Fruit fly (Drosophila melanogaster) whole organism, embryonic: Measurements from ENCODE around the gene UQCR-6.4L.

Experiments used
- Atf6 ChIP-seq: fragments of 200-800 bp; sonication (Bioruptor generic); IDR thresholded peaks from 2 replicates; pipeline ENCODE4 v1.3.6; 2022; ENCODE audit warnings: missing biosample characterization, missing genetic modification characterization
- Bgb ChIP-seq: fragments of 200-800 bp; sonication (Bioruptor generic); IDR thresholded peaks from 2 replicates; pipeline ENCODE4 v1.3.6; 2022; ENCODE audit warnings: missing biosample characterization, missing genetic modification characterization; ENCODE audit not compliant: partially characterized antibody
- BtbVII ChIP-seq: fragments of 200-800 bp; sonication (Bioruptor generic); optimal IDR thresholded peaks from 3 replicates; lab custom pipeline; 2017; ENCODE audit warnings: missing biosample characterization, mild to moderate bottlenecking, missing genetic modification characterization
- CG10274 ChIP-seq: fragments of 200-800 bp; sonication (Bioruptor generic); optimal IDR thresholded peaks from 3 replicates; lab custom pipeline; 2017; ENCODE audit warnings: missing biosample characterization, mild to moderate bottlenecking, missing genetic modification characterization
- CG10321 ChIP-seq: fragments of 200-800 bp; sonication (Bioruptor generic); IDR thresholded peaks from 2 replicates; pipeline ENCODE4 v1.3.6; 2022; ENCODE audit warnings: missing biosample characterization, missing genetic modification characterization
- CG10959 ChIP-seq: fragments of 200-800 bp; sonication (Bioruptor generic); IDR thresholded peaks from 2 replicates; pipeline ENCODE4 v1.3.6; 2022; ENCODE audit warnings: missing biosample characterization, missing genetic modification characterization
- CG12071 ChIP-seq: fragments of 200-800 bp; sonication (Bioruptor generic); optimal IDR thresholded peaks from 3 replicates; lab custom pipeline; 2018; ENCODE audit warnings: missing biosample characterization, mild to moderate bottlenecking, missing genetic modification characterization
- CG13624 ChIP-seq: fragments of 200-800 bp; sonication (Bioruptor generic); optimal IDR thresholded peaks from 2 replicates; lab custom pipeline; 2016; ENCODE audit warnings: missing biosample characterization, missing genetic modification characterization
- CG1529 ChIP-seq: fragments of 200-800 bp; sonication (Bioruptor generic); optimal IDR thresholded peaks from 3 replicates; lab custom pipeline; 2018; ENCODE audit warnings: missing biosample characterization, missing genetic modification characterization
- CG17186 ChIP-seq: fragments of 200-800 bp; sonication (Bioruptor generic); optimal IDR thresholded peaks from 3 replicates; lab custom pipeline; 2017; ENCODE audit warnings: missing biosample characterization, missing genetic modification reagents, missing genetic modification characterization
- CG17359 ChIP-seq: fragments of 200-800 bp; sonication (Bioruptor generic); optimal IDR thresholded peaks from 3 replicates; lab custom pipeline; 2018; ENCODE audit warnings: missing biosample characterization, mild to moderate bottlenecking, missing genetic modification characterization, moderate library complexity
- CG17802 ChIP-seq: fragments of 200-800 bp; sonication (Bioruptor generic); optimal IDR thresholded peaks from 2 replicates; lab custom pipeline; 2018; ENCODE audit warnings: missing biosample characterization, mild to moderate bottlenecking, missing genetic modification characterization, moderate library complexity
- CG18262 ChIP-seq: fragments of 200-800 bp; optimal IDR thresholded peaks from 3 replicates; lab custom pipeline; 2019; ENCODE audit warnings: missing biosample characterization, mild to moderate bottlenecking, missing genetic modification characterization, moderate library complexity
- CG18764 ChIP-seq: fragments of 200-800 bp; sonication (Bioruptor generic); optimal IDR thresholded peaks from 3 replicates; lab custom pipeline; 2016; ENCODE audit warnings: missing biosample characterization, missing genetic modification characterization
- CG2120 ChIP-seq: fragments of 200-800 bp; sonication (Bioruptor generic); optimal IDR thresholded peaks from 3 replicates; lab custom pipeline; 2016; ENCODE audit warnings: missing biosample characterization, missing genetic modification characterization
- CG33213 ChIP-seq: fragments of 200-800 bp; sonication (Bioruptor generic); optimal IDR thresholded peaks from 3 replicates; lab custom pipeline; 2016; ENCODE audit warnings: missing biosample characterization, missing genetic modification characterization
- CG34224 ChIP-seq: fragments of 200-800 bp; sonication (Bioruptor generic); IDR thresholded peaks from 3 replicates; pipeline ENCODE4 v1.3.6; 2022; ENCODE audit warnings: missing biosample characterization, missing genetic modification characterization; ENCODE audit not compliant: partially characterized antibody
- CG3995 ChIP-seq: fragments of 200-800 bp; sonication (Bioruptor generic); optimal IDR thresholded peaks from 3 replicates; lab custom pipeline; 2016; ENCODE audit warnings: missing biosample characterization, missing genetic modification characterization
- CG43689 ChIP-seq: fragments of 200-800 bp; sonication (Bioruptor generic); IDR thresholded peaks from 2 replicates; pipeline ENCODE4 v1.3.6; 2022; ENCODE audit warnings: missing biosample characterization, missing genetic modification characterization
- CG4707 ChIP-seq: fragments of 200-800 bp; sonication (Bioruptor generic); optimal IDR thresholded peaks from 2 replicates; lab custom pipeline; 2018; ENCODE audit warnings: missing biosample characterization, mild to moderate bottlenecking, missing genetic modification characterization, moderate library complexity
- CG7839 ChIP-seq: fragments of 200-800 bp; sonication (Bioruptor generic); optimal IDR thresholded peaks from 3 replicates; lab custom pipeline; 2018; ENCODE audit warnings: missing biosample characterization, mild to moderate bottlenecking, missing genetic modification characterization, moderate library complexity
- CG7987 ChIP-seq: fragments of 200-800 bp; sonication (Bioruptor generic); optimal IDR thresholded peaks from 2 replicates; lab custom pipeline; 2018; ENCODE audit warnings: missing biosample characterization, mild to moderate bottlenecking, missing genetic modification characterization, moderate library complexity
- CG8944 ChIP-seq: fragments of 200-800 bp; sonication (Bioruptor generic); optimal IDR thresholded peaks from 3 replicates; lab custom pipeline; 2016; ENCODE audit warnings: missing biosample characterization, missing genetic modification characterization
- CG9797 ChIP-seq: fragments of 200-800 bp; sonication (Bioruptor generic); optimal IDR thresholded peaks from 3 replicates; lab custom pipeline; 2018; ENCODE audit warnings: missing biosample characterization, mild to moderate bottlenecking, missing genetic modification characterization
- D19A ChIP-seq: fragments of 200-800 bp; optimal IDR thresholded peaks from 3 replicates; lab custom pipeline; 2019; ENCODE audit warnings: missing biosample characterization, mild to moderate bottlenecking, missing genetic modification characterization, moderate library complexity
- Dll ChIP-seq: fragments of 200-800 bp; sonication (Bioruptor generic); IDR thresholded peaks from 4 replicates; pipeline ENCODE4 v1.3.6; 2022; ENCODE audit warnings: missing biosample characterization, missing genetic modification characterization; ENCODE audit not compliant: partially characterized antibody
- Doc3 ChIP-seq: fragments of 200-800 bp; sonication (Bioruptor generic); IDR thresholded peaks from 3 replicates; pipeline ENCODE4 v1.3.6; 2022; ENCODE audit warnings: missing biosample characterization, missing genetic modification characterization; ENCODE audit not compliant: partially characterized antibody
- Drgx ChIP-seq: fragments of 200-800 bp; sonication (Bioruptor generic); IDR thresholded peaks from 2 replicates; pipeline ENCODE4 v1.3.6; 2022; ENCODE audit warnings: missing biosample characterization, missing genetic modification characterization
- E2f1 ChIP-seq: fragments of 200-800 bp; sonication (Bioruptor generic); IDR thresholded peaks from 2 replicates; pipeline ENCODE4 v1.3.6; 2022; ENCODE audit warnings: missing biosample characterization, missing genetic modification characterization
- ERR ChIP-seq: fragments of 200-800 bp; sonication (Bioruptor generic); optimal IDR thresholded peaks from 2 replicates; lab custom pipeline; 2016; ENCODE audit warnings: missing biosample characterization, missing genetic modification characterization
- Fer2 ChIP-seq: fragments of 200-800 bp; sonication (Bioruptor generic); optimal IDR thresholded peaks from 2 replicates; lab custom pipeline; 2018; ENCODE audit warnings: missing biosample characterization, mild to moderate bottlenecking, missing genetic modification characterization, moderate library complexity
- Mrtf ChIP-seq: fragments of 200-800 bp; sonication (Bioruptor generic); IDR thresholded peaks from 3 replicates; pipeline ENCODE4 v1.3.6; 2022; ENCODE audit warnings: missing biosample characterization, missing genetic modification characterization
- Rx ChIP-seq: fragments of 200-800 bp; sonication (Bioruptor generic); IDR thresholded peaks from 2 replicates; pipeline ENCODE4 v1.3.6; 2022; ENCODE audit warnings: missing biosample characterization, missing genetic modification characterization
- Tbp ChIP-seq: fragments of >200 bp; optimal IDR thresholded peaks from 2 replicates; lab custom pipeline; 2018; ENCODE audit warnings: missing biosample characterization, missing genetic modification characterization
- danr ChIP-seq: fragments of 200-800 bp; sonication (Bioruptor generic); IDR thresholded peaks from 2 replicates; pipeline ENCODE4 v1.3.6; 2022; ENCODE audit warnings: missing biosample characterization, missing genetic modification characterization
- dati ChIP-seq: fragments of 200-800 bp; sonication (Bioruptor generic); IDR thresholded peaks from 2 replicates; pipeline ENCODE4 v1.3.6; 2022; ENCODE audit warnings: missing biosample characterization, missing genetic modification characterization
- fru ChIP-seq: fragments of >200 bp; optimal IDR thresholded peaks from 2 replicates; lab custom pipeline; 2017
- hkb ChIP-seq, 2 experiments: fragments of 200-800 bp in 1 of 2; fragments of >200 bp in 1 of 2; sonication (Bioruptor generic) in 1 of 2; IDR thresholded peaks in 1 of 2; optimal IDR thresholded peaks in 1 of 2; 2 replicates each; pipeline versions ENCODE4 v1.3.6 to Lab custom; 2017 to 2022; ENCODE audit warnings: missing biosample characterization in 1 of 2, missing genetic modification characterization in 1 of 2
- inv ChIP-seq: fragments of 200-800 bp; sonication (Bioruptor generic); IDR thresholded peaks from 2 replicates; pipeline ENCODE4 v1.3.6; 2022; ENCODE audit warnings: missing biosample characterization, missing genetic modification characterization; ENCODE audit not compliant: partially characterized antibody
- kah ChIP-seq: fragments of 200-800 bp; sonication (Bioruptor generic); optimal IDR thresholded peaks from 2 replicates; lab custom pipeline; 2018; ENCODE audit warnings: missing biosample characterization, mild to moderate bottlenecking, missing genetic modification characterization
- lilli ChIP-seq: fragments of 200-800 bp; sonication (Bioruptor generic); optimal IDR thresholded peaks from 3 replicates; lab custom pipeline; 2016; ENCODE audit warnings: missing biosample characterization, missing genetic modification characterization
- lmd ChIP-seq: fragments of 200-800 bp; sonication (Bioruptor generic); IDR thresholded peaks from 2 replicates; pipeline ENCODE4 v1.3.6; 2022; ENCODE audit warnings: missing biosample characterization, missing genetic modification characterization
- mld ChIP-seq: fragments of 200-800 bp; sonication (Bioruptor generic); IDR thresholded peaks from 3 replicates; pipeline ENCODE4 v1.3.6; 2022; ENCODE audit warnings: missing biosample characterization, missing genetic modification characterization; ENCODE audit not compliant: partially characterized antibody
- oc ChIP-seq: fragments of 200-800 bp; sonication (Bioruptor generic); optimal IDR thresholded peaks from 2 replicates; lab custom pipeline; 2018; ENCODE audit warnings: missing biosample characterization, mild to moderate bottlenecking, missing genetic modification characterization, moderate library complexity
- p53 ChIP-seq: fragments of 200-800 bp; sonication (Bioruptor generic); optimal IDR thresholded peaks from 2 replicates; lab custom pipeline; 2016; ENCODE audit warnings: missing biosample characterization, missing genetic modification characterization
- pnt ChIP-seq: fragments of 200-800 bp; sonication (Bioruptor generic); optimal IDR thresholded peaks from 3 replicates; lab custom pipeline; 2016; ENCODE audit warnings: missing biosample characterization, missing genetic modification characterization
- ranshi ChIP-seq: fragments of 200-800 bp; sonication (Bioruptor generic); IDR thresholded peaks from 2 replicates; pipeline ENCODE4 v1.3.6; 2022; ENCODE audit warnings: missing biosample characterization, missing genetic modification characterization
- repo ChIP-seq: fragments of 200-800 bp; sonication (Bioruptor generic); optimal IDR thresholded peaks from 2 replicates; lab custom pipeline; 2016; ENCODE audit warnings: missing biosample characterization, missing genetic modification characterization
- sim ChIP-seq: fragments of 200-800 bp; sonication (Bioruptor generic); IDR thresholded peaks from 2 replicates; pipeline ENCODE4 v1.3.6; 2022; ENCODE audit warnings: missing biosample characterization, missing genetic modification characterization
- sug ChIP-seq: fragments of 200-800 bp; optimal IDR thresholded peaks from 2 replicates; lab custom pipeline; 2019; ENCODE audit warnings: missing biosample characterization, mild to moderate bottlenecking, missing genetic modification characterization, moderate library complexity

UQCR-6.4L gene

dm6 chr3L:16609120-16609519 is 42.6 kb downstream of the UQCR-6.4L start, which contains the start of gene CG4098 (continued):
- TF ChIP-seq CG2120 (GFP tag; lab: Kevin White, UChicago) (peak; percentile 84), CG34224 (GFP tag; lab: Robert Waterston, UW) (no peak), hkb (optimal IDR thresholded peaks at IDR 0.05; lab: Kevin White, UChicago) (no peak), hkb (GFP tag; IDR thresholded peaks at IDR 0.05; lab: Robert Waterston, UW) (0 out of 2 replicates have a peak, but pooled peaks have one; percentile 34), sim (GFP tag; lab: Robert Waterston, UW) (no peak), Fer2 (peak; percentile 9), Mrtf (GFP tag; lab: Robert Waterston, UW) (peak; percentile 58; the same call in 1 of the 3 replicates), E2f1 (peak; percentile 52; the same call in 1 of the 2 replicates), Atf6 (peak; percentile 67), Drgx (GFP tag; lab: Robert Waterston, UW) (peak; percentile 81), dati (GFP tag; lab: Robert Waterston, UW) (no peak), Bgb (GFP tag; lab: Robert Waterston, UW) (no peak), BtbVII (GFP tag; lab: Kevin White, UChicago) (no peak), oc (tag; lab: Kevin White, UChicago) (no peak), p53 (GFP tag; lab: Kevin White, UChicago) (no peak), CG18262 (tag; lab: Kevin White, UChicago) (peak; percentile 25), CG12071 (GFP tag; lab: Kevin White, UChicago) (peak; percentile 24), CG17186 (GFP tag; lab: Kevin White, UChicago) (no peak), kah (GFP tag; lab: Kevin White, UChicago) (no peak), CG10274 (no peak), CG10321 (0 out of 2 replicates have a peak, but pooled peaks have one; percentile 9), CG33213 (peak; percentile 28), sug (tag; lab: Kevin White, UChicago) (peak; percentile 40), lmd (peak; percentile 68; the same call in 1 of the 2 replicates), repo (no peak), inv (GFP tag; lab: Robert Waterston, UW) (no peak), Tbp (GFP tag; lab: Kevin White, UChicago) (no peak), CG3995 (peak; percentile 80), Rx (GFP tag; lab: Robert Waterston, UW) (0 out of 2 replicates have a peak, but pooled peaks have one; percentile 32), CG4707 (GFP tag; lab: Kevin White, UChicago) (no peak), danr (no peak), CG7839 (tag; lab: Kevin White, UChicago) (peak; percentile 44), CG18764 (GFP tag; lab: Kevin White, UChicago) (no peak), CG9797 (peak; percentile 52), D19A (tag; lab: Kevin White, UChicago) (no peak), Doc3 (GFP tag; lab: Robert Waterston, UW) (0 out of 3 replicates have a peak, but pooled peaks have one; percentile 10), CG13624 (GFP tag; lab: Kevin White, UChicago) (peak; percentile 59), ERR (GFP tag; lab: Kevin White, UChicago) (peak; percentile 39), CG17802 (tag; lab: Kevin White, UChicago) (no peak), CG17359 (tag; lab: Kevin White, UChicago) (peak; percentile 53), lilli (GFP tag; lab: Kevin White, UChicago) (peak; percentile 84), pnt (GFP tag; lab: Kevin White, UChicago) (peak; percentile 35), CG43689 (GFP tag; lab: Robert Waterston, UW) (no peak), Dll (GFP tag; lab: Robert Waterston, UW) (0 out of 4 replicates have a peak, but pooled peaks have one; percentile 29), ranshi (GFP tag; lab: Robert Waterston, UW) (peak; percentile 56), mld (GFP tag; lab: Robert Waterston, UW) (no peak), CG8944 (GFP tag; lab: Kevin White, UChicago) (peak; percentile 56), CG10959 (GFP tag; lab: Robert Waterston, UW) (no peak; the same call in 1 of the 2 replicates), fru (lab: Kevin White, UChicago) (no peak), CG1529 (no peak), CG7987 (GFP tag; lab: Kevin White, UChicago) (peak; percentile 29)
